Worm (Caenorhabditis elegans) whole organism, young adult: Measurements from ENCODE around the gene vamp-7.

Experiments
- B0261.1 ChIP-seq: sonication (generic microtip); optimal IDR thresholded peaks from 2 replicates; lab custom pipeline; 2016; ENCODE audit warnings: mild to moderate bottlenecking, missing genetic modification characterization, moderate library complexity, missing compliant biosample characterization
- C06A6.2 ChIP-seq: fragments of 200-800 bp; sonication (Bioruptor generic); conservative IDR thresholded peaks from 2 replicates; pipeline ENCODE4 v1.3.6; 2022; ENCODE audit warnings: missing genetic modification characterization, missing compliant biosample characterization
- F39B2.1 ChIP-seq: fragments of 200-800 bp; sonication (Bioruptor generic); IDR thresholded peaks from 2 replicates; pipeline ENCODE4 v1.3.6; 2022; ENCODE audit warnings: missing genetic modification reagents, missing genetic modification characterization, missing compliant biosample characterization
- F49E8.2 ChIP-seq: sonication (generic microtip); optimal IDR thresholded peaks from 3 replicates; lab custom pipeline; 2017; ENCODE audit warnings: missing genetic modification characterization, mild to moderate bottlenecking, missing compliant biosample characterization, antibody characterized with exemption, moderate library complexity; ENCODE audit not compliant: insufficient read depth
- F52B5.7 ChIP-seq: sonication (generic microtip); optimal IDR thresholded peaks from 2 replicates; lab custom pipeline; 2016; ENCODE audit warnings: mild to moderate bottlenecking, missing genetic modification characterization, missing compliant biosample characterization
- F57C9.4 ChIP-seq: sonication (generic microtip); optimal IDR thresholded peaks from 2 replicates; lab custom pipeline; 2017; ENCODE audit warnings: mild to moderate bottlenecking, missing genetic modification characterization, missing compliant biosample characterization
- T26A5.8 ChIP-seq: sonication (generic microtip); optimal IDR thresholded peaks from 2 replicates; lab custom pipeline; 2016; ENCODE audit warnings: missing genetic modification characterization, missing compliant biosample characterization
- akir-1 ChIP-seq: fragments of 200-800 bp; sonication (Bioruptor generic); optimal IDR thresholded peaks from 2 replicates; lab custom pipeline; 2018; ENCODE audit warnings: mild to moderate bottlenecking, missing genetic modification characterization, moderate library complexity, missing compliant biosample characterization
- aptf-3 ChIP-seq: fragments of 200-800 bp; sonication (Bioruptor generic); IDR thresholded peaks from 2 replicates; pipeline ENCODE4 v1.3.6; 2022; ENCODE audit warnings: missing genetic modification characterization, missing compliant biosample characterization
- athp-1 ChIP-seq: sonication (generic microtip); optimal IDR thresholded peaks from 2 replicates; lab custom pipeline; 2017; ENCODE audit warnings: mild to moderate bottlenecking, missing genetic modification characterization, missing compliant biosample characterization
- attf-3 ChIP-seq: fragments of 200-800 bp; sonication (Bioruptor generic); conservative IDR thresholded peaks from 2 replicates; pipeline ENCODE4 v1.3.6; 2022; ENCODE audit warnings: missing genetic modification reagents, missing genetic modification characterization, missing compliant biosample characterization
- attf-5 ChIP-seq: fragments of 200-800 bp; sonication (Bioruptor generic); optimal IDR thresholded peaks from 2 replicates; lab custom pipeline; 2018; ENCODE audit warnings: mild to moderate bottlenecking, missing genetic modification characterization, missing compliant biosample characterization
- ccch-3 ChIP-seq: fragments of 200-800 bp; sonication (Bioruptor generic); optimal IDR thresholded peaks from 2 replicates; lab custom pipeline; 2018; ENCODE audit warnings: mild to moderate bottlenecking, missing genetic modification characterization, missing compliant biosample characterization
- cebp-1 ChIP-seq, 2 experiments: fragments of 200-800 bp in 1 of 2; sonication (Bioruptor generic) in 1 of 2; sonication (generic microtip) in 1 of 2; IDR thresholded peaks in 1 of 2; optimal IDR thresholded peaks in 1 of 2; 2 replicates each; pipeline versions ENCODE4 v1.3.6 to Lab custom; 2017 to 2022; ENCODE audit warnings: missing compliant biosample characterization in 2 of 2, missing genetic modification characterization in 2 of 2, mild to moderate bottlenecking in 1 of 2, missing genetic modification reagents in 1 of 2, moderate library complexity in 1 of 2
- ceh-100 ChIP-seq: fragments of 200-800 bp; sonication (Bioruptor generic); IDR thresholded peaks from 2 replicates; pipeline ENCODE4 v1.3.6; 2022; ENCODE audit warnings: missing genetic modification reagents, missing genetic modification characterization, missing compliant biosample characterization
- ceh-27 ChIP-seq: fragments of 200-800 bp; sonication (Bioruptor generic); optimal IDR thresholded peaks from 2 replicates; lab custom pipeline; 2018; ENCODE audit warnings: mild to moderate bottlenecking, missing genetic modification characterization, moderate library complexity, missing compliant biosample characterization
- ceh-91 ChIP-seq: fragments of 200-800 bp; sonication (Bioruptor generic); IDR thresholded peaks from 2 replicates; pipeline ENCODE4 v1.3.6; 2022; ENCODE audit warnings: missing genetic modification reagents, missing genetic modification characterization, missing compliant biosample characterization
- die-1 ChIP-seq: sonication (generic microtip); optimal IDR thresholded peaks from 2 replicates; lab custom pipeline; 2016; ENCODE audit warnings: missing genotype, mild to moderate bottlenecking, missing genetic modification characterization, missing compliant biosample characterization
- dox-1 ChIP-seq: fragments of 200-800 bp; sonication (Bioruptor generic); IDR thresholded peaks from 2 replicates; pipeline ENCODE4 v1.3.6; 2022; ENCODE audit warnings: missing genetic modification reagents, missing genetic modification characterization, missing compliant biosample characterization
- dpff-1 ChIP-seq: sonication (generic microtip); optimal IDR thresholded peaks from 2 replicates; lab custom pipeline; 2017; ENCODE audit warnings: mild to moderate bottlenecking, missing genetic modification characterization, missing compliant biosample characterization
- dpl-1 ChIP-seq: fragments of 150-350 bp; optimal IDR thresholded peaks from 2 replicates; lab custom pipeline; 2014; ENCODE audit warnings: missing biosample characterization, missing genetic modification reagents, missing genetic modification characterization
- efl-1 ChIP-seq: fragments of 150-350 bp; optimal IDR thresholded peaks from 2 replicates; lab custom pipeline; 2014; ENCODE audit warnings: missing biosample characterization, missing genetic modification reagents, missing genetic modification characterization
- egl-18 ChIP-seq: fragments of 200-800 bp; sonication (Bioruptor generic); IDR thresholded peaks from 2 replicates; pipeline ENCODE4 v1.3.6; 2022; ENCODE audit warnings: missing genetic modification reagents, missing genetic modification characterization, missing compliant biosample characterization
- fkh-3 ChIP-seq: sonication (generic microtip); optimal IDR thresholded peaks from 2 replicates; lab custom pipeline; 2016; ENCODE audit warnings: mild to moderate bottlenecking, missing genetic modification characterization, missing compliant biosample characterization
- hsf-1 ChIP-seq: fragments of 200-800 bp; sonication (Bioruptor generic); IDR thresholded peaks from 2 replicates; pipeline ENCODE4 v1.3.6; 2022; ENCODE audit warnings: missing genetic modification reagents, missing genetic modification characterization, missing compliant biosample characterization
- lin-35 ChIP-seq, 3 experiments: fragments of 150-350 bp in 2 of 3; sonication (generic microtip) in 1 of 3; optimal IDR thresholded peaks; 2 replicates each; lab custom pipeline; 2014 to 2018; ENCODE audit warnings: missing biosample characterization in 3 of 3, missing genetic modification characterization in 3 of 3, missing genetic modification reagents in 3 of 3
- lir-1 ChIP-seq: fragments of 200-800 bp; sonication (Bioruptor generic); conservative IDR thresholded peaks from 2 replicates; pipeline ENCODE4 v1.3.6; 2022; ENCODE audit warnings: missing genetic modification reagents, missing genetic modification characterization, missing compliant biosample characterization
- madf-10 ChIP-seq: sonication (generic microtip); optimal IDR thresholded peaks from 2 replicates; lab custom pipeline; 2016; ENCODE audit warnings: mild to moderate bottlenecking, missing genetic modification characterization, missing compliant biosample characterization
- madf-3 ChIP-seq: fragments of 200-800 bp; sonication (Bioruptor generic); IDR thresholded peaks from 2 replicates; pipeline ENCODE4 v1.3.6; 2022; ENCODE audit warnings: missing genetic modification reagents, missing genetic modification characterization, missing compliant biosample characterization
- mxl-1 ChIP-seq: sonication (generic microtip); optimal IDR thresholded peaks from 2 replicates; lab custom pipeline; 2016; ENCODE audit warnings: missing genetic modification characterization, missing compliant biosample characterization
- nfyb-1 ChIP-seq: fragments of 200-800 bp; sonication (Bioruptor generic); IDR thresholded peaks from 2 replicates; pipeline ENCODE4 v1.3.6; 2022; ENCODE audit warnings: missing genetic modification reagents, missing genetic modification characterization, missing compliant biosample characterization
- nhr-179 ChIP-seq: sonication (generic microtip); optimal IDR thresholded peaks from 2 replicates; lab custom pipeline; 2016; ENCODE audit warnings: mild to moderate bottlenecking, missing genetic modification characterization, missing compliant biosample characterization
- pbrm-1 ChIP-seq: fragments of 200-800 bp; sonication (Bioruptor generic); IDR thresholded peaks from 2 replicates; pipeline ENCODE4 v1.3.6; 2022; ENCODE audit warnings: missing genetic modification reagents, missing genetic modification characterization, missing compliant biosample characterization
- pha-4 ChIP-seq: fragments of 150-350 bp; sonication (generic microtip); optimal IDR thresholded peaks from 2 replicates; lab custom pipeline; 2014; ENCODE audit warnings: missing biosample characterization, missing genetic modification reagents, missing genetic modification characterization
- rcor-1 ChIP-seq: fragments of 200-800 bp; sonication (Bioruptor generic); IDR thresholded peaks from 2 replicates; pipeline ENCODE4 v1.3.6; 2022; ENCODE audit warnings: missing genetic modification reagents, missing genetic modification characterization, missing compliant biosample characterization
- repo-1 ChIP-seq: sonication (generic microtip); optimal IDR thresholded peaks from 2 replicates; lab custom pipeline; 2017; ENCODE audit warnings: mild to moderate bottlenecking, missing genetic modification characterization, missing compliant biosample characterization
- rpc-1 ChIP-seq, 2 experiments: fragments of 150-350 bp in 1 of 2; sonication (generic microtip) in 1 of 2; optimal IDR thresholded peaks; 2 replicates each; lab custom pipeline; 2014 to 2018; ENCODE audit warnings: missing biosample characterization in 1 of 2, missing genetic modification characterization in 1 of 2, missing genetic modification reagents in 1 of 2, missing genotype in 1 of 2
- sea-2 ChIP-seq: fragments of 200-800 bp; sonication (Bioruptor generic); IDR thresholded peaks from 2 replicates; pipeline ENCODE4 v1.3.6; 2022; ENCODE audit warnings: missing genetic modification characterization, missing compliant biosample characterization
- snpc-1.1 ChIP-seq: sonication (generic microtip); optimal IDR thresholded peaks from 2 replicates; lab custom pipeline; 2017; ENCODE audit warnings: missing genetic modification characterization, mild to moderate bottlenecking, missing compliant biosample characterization, antibody characterized with exemption, moderate library complexity, missing genotype, missing genetic modification reagents; ENCODE audit not compliant: insufficient read depth
- snpc-4 ChIP-seq, 5 experiments: fragments of 150-350 bp in 1 of 5; sonication (generic microtip) in 4 of 5; optimal IDR thresholded peaks; 2 replicates each; lab custom pipeline; 2014 to 2018; ENCODE audit warnings: missing genetic modification characterization in 5 of 5, missing biosample characterization in 3 of 5, antibody characterized with exemption in 2 of 5, mild to moderate bottlenecking in 2 of 5, missing compliant biosample characterization in 2 of 5, missing genotype in 2 of 5, moderate library complexity in 2 of 5, missing genetic modification reagents in 1 of 5
- sptf-2 ChIP-seq: fragments of 200-800 bp; sonication (Bioruptor generic); optimal IDR thresholded peaks from 2 replicates; lab custom pipeline; 2018; ENCODE audit warnings: mild to moderate bottlenecking, missing genetic modification characterization, missing compliant biosample characterization
- unc-130 ChIP-seq: sonication (generic microtip); optimal IDR thresholded peaks from 2 replicates; lab custom pipeline; 2016; ENCODE audit warnings: missing genetic modification reagents, missing genetic modification characterization, missing compliant biosample characterization
- unc-62 ChIP-seq: fragments of 150-350 bp; optimal IDR thresholded peaks from 2 replicates; lab custom pipeline; 2014; ENCODE audit warnings: missing biosample characterization, missing genetic modification reagents, missing genetic modification characterization
- zim-3 ChIP-seq: sonication (generic microtip); optimal IDR thresholded peaks from 2 replicates; lab custom pipeline; 2017; ENCODE audit warnings: mild to moderate bottlenecking, missing genetic modification characterization, moderate library complexity, missing compliant biosample characterization
- ztf-25 ChIP-seq: fragments of 200-800 bp; sonication (Bioruptor generic); IDR thresholded peaks from 2 replicates; pipeline ENCODE4 v1.3.6; 2022; ENCODE audit warnings: missing genetic modification reagents, missing genetic modification characterization, missing compliant biosample characterization
- ztf-3 ChIP-seq: fragments of 200-800 bp; sonication (Bioruptor generic); optimal IDR thresholded peaks from 2 replicates; lab custom pipeline; 2018; ENCODE audit warnings: mild to moderate bottlenecking, missing genetic modification characterization, missing compliant biosample characterization

The vamp-7 gene

DNA sequence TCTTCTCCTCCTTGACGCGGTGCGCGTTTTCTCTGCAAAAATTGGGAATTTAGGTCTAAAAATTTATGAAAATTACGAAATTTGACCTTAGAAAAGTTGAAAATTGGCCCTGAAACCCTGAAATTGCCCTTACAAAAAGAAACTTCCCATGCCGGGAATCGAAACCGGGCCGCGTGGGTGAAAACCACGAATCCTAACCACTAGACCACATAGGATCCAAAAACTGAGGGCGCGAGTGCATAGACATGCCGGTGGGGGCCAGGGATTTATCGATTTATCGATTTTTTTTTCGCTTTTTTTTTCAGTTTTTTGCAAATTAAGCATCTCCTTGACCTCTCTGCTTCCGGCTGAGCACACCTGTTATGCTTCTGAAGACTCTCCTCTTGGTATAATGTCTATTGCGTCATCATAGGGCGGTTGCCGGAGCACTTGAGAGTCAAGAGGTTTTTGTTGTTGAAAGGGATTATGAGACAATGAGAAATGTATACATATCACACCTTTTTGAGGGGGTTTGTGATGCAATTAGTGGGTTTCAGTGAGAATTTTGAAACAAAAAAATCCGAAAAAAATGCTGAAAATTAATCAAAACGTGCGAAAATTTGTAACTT, 31.9 kb downstream of the vamp-7 start (continued):
- no peak for TF ChIP-seq snpc-4 (GFP tag; optimal IDR thresholded peaks at IDR 0.05; lab: Kevin White, UChicago)
- TF ChIP-seq snpc-4 (tag; optimal IDR thresholded peaks at IDR 0.05; lab: Kevin White, UChicago) = peak in 3 of 4 experiments; percentile 9 to 54 (median 10)
- no peak for TF ChIP-seq aptf-3 (GFP tag; lab: Robert Waterston, UW)
- TF ChIP-seq ceh-27 (GFP tag; lab: Kevin White, UChicago) = no peak
- TF ChIP-seq ztf-25 (GFP tag; lab: Robert Waterston, UW) = no peak
- TF ChIP-seq ccch-3 (GFP tag; lab: Kevin White, UChicago) = no peak
- TF ChIP-seq F49E8.2 (tag; lab: Kevin White, UChicago) = peak; percentile 70
- peak; percentile 56; the same call in 1 of the 2 replicates for TF ChIP-seq attf-3 (GFP tag; lab: Robert Waterston, UW)
- TF ChIP-seq nhr-179 (tag; lab: Kevin White, UChicago) = no peak
- peak; percentile 21 for TF ChIP-seq fkh-3 (tag; lab: Kevin White, UChicago)
- no peak for TF ChIP-seq sea-2 (GFP tag; lab: Robert Waterston, UW)
- peak; percentile 62 for TF ChIP-seq T26A5.8 (tag; lab: Kevin White, UChicago)
- peak; percentile 19 for TF ChIP-seq madf-10 (tag; lab: Kevin White, UChicago)
- TF ChIP-seq lir-1 (GFP tag; lab: Robert Waterston, UW) = no peak
- no peak for TF ChIP-seq F57C9.4
- no peak for TF ChIP-seq egl-18 (GFP tag; lab: Robert Waterston, UW)
- TF ChIP-seq nfyb-1 (GFP tag; lab: Robert Waterston, UW) = peak; percentile 91
- no peak for TF ChIP-seq pha-4 (tag; lab: Kevin White, UChicago)
- TF ChIP-seq B0261.1 (tag; lab: Kevin White, UChicago) = peak; percentile 88
- TF ChIP-seq repo-1 (tag; lab: Kevin White, UChicago) = peak; percentile 42
- TF ChIP-seq sptf-2 (GFP tag; lab: Kevin White, UChicago) = no peak
- TF ChIP-seq athp-1 (tag; lab: Kevin White, UChicago) = peak; percentile 66
- no peak for TF ChIP-seq dpff-1 (tag; lab: Kevin White, UChicago)
- no peak for TF ChIP-seq mxl-1
- TF ChIP-seq dox-1 (GFP tag; lab: Robert Waterston, UW) = peak; percentile 79
- no peak for TF ChIP-seq snpc-1.1 (tag; lab: Kevin White, UChicago)
- TF ChIP-seq F52B5.7 (tag; lab: Kevin White, UChicago) = peak; percentile 48
- no peak for TF ChIP-seq ceh-100 (GFP tag; lab: Robert Waterston, UW)
- TF ChIP-seq die-1 = peak; percentile 57
- no peak for TF ChIP-seq unc-130 (GFP tag; lab: Kevin White, UChicago)
- no peak for TF ChIP-seq C06A6.2
- TF ChIP-seq rcor-1 (GFP tag; lab: Robert Waterston, UW) = no peak
- TF ChIP-seq madf-3 (GFP tag; lab: Robert Waterston, UW) = 0 out of 2 replicates have a peak, but pooled peaks have one; percentile 17
- TF ChIP-seq hsf-1 = 0 out of 2 replicates have a peak, but pooled peaks have one; percentile 32
- TF ChIP-seq attf-5 (GFP tag; lab: Kevin White, UChicago) = peak; percentile 54
- TF ChIP-seq rpc-1 (optimal IDR thresholded peaks at IDR 0.05; lab: Kevin White, UChicago) = peak; percentile 81
- peak; percentile 77 for TF ChIP-seq rpc-1 (tag; optimal IDR thresholded peaks at IDR 0.05; lab: Kevin White, UChicago)
- TF ChIP-seq dpl-1 (GFP tag; lab: Kevin White, UChicago) = no peak
- TF ChIP-seq zim-3 (tag; lab: Kevin White, UChicago) = no peak
- TF ChIP-seq F39B2.1 (GFP tag; lab: Robert Waterston, UW) = no peak
- TF ChIP-seq ceh-91 (GFP tag; lab: Robert Waterston, UW) = peak; percentile 36; the same call in 1 of the 2 replicates
- no peak for TF ChIP-seq akir-1
- TF ChIP-seq unc-62 (GFP tag; lab: Kevin White, UChicago) = no peak
- TF ChIP-seq efl-1 (GFP tag; lab: Kevin White, UChicago) = no peak
- TF ChIP-seq pbrm-1 = 0 out of 2 replicates have a peak, but pooled peaks have one; percentile 8
- no peak for TF ChIP-seq cebp-1 (GFP tag; IDR thresholded peaks at IDR 0.05; lab: Robert Waterston, UW)
- peak; percentile 77 for TF ChIP-seq cebp-1 (tag; optimal IDR thresholded peaks at IDR 0.05; lab: Kevin White, UChicago)
- TF ChIP-seq lin-35 (GFP tag; optimal IDR thresholded peaks at IDR 0.05; lab: Kevin White, UChicago) = peak in 1 of 3 experiments; percentile 59
- no peak for TF ChIP-seq ztf-3 (GFP tag; lab: Kevin White, UChicago)
